Fruit fly (Drosophila melanogaster) whole organism, embryonic: ENCODE data around the gene CG7551.

Experiments used
- Bdp1 ChIP-seq: fragments of 200-800 bp; sonication (Bioruptor generic); optimal IDR thresholded peaks from 3 replicates; lab custom pipeline; 2016; ENCODE audit warnings: missing biosample characterization, missing genetic modification characterization
- C15 ChIP-seq: fragments of 200-800 bp; sonication (Bioruptor generic); IDR thresholded peaks from 3 replicates; pipeline ENCODE4 v1.3.6; 2022; ENCODE audit warnings: missing biosample characterization, missing genetic modification characterization
- CG1024 ChIP-seq: fragments of 200-800 bp; sonication (Bioruptor generic); IDR thresholded peaks from 2 replicates; pipeline ENCODE4 v1.3.6; 2022; ENCODE audit warnings: missing biosample characterization, missing genetic modification characterization
- CG10543 ChIP-seq: fragments of 200-800 bp; sonication (Bioruptor generic); optimal IDR thresholded peaks from 3 replicates; lab custom pipeline; 2017; ENCODE audit warnings: missing biosample characterization, mild to moderate bottlenecking, missing genetic modification characterization, moderate library complexity
- CG11456 ChIP-seq: fragments of 200-800 bp; sonication (Bioruptor generic); IDR thresholded peaks from 3 replicates; pipeline ENCODE4 v1.3.6; 2022; ENCODE audit warnings: missing biosample characterization, missing genetic modification characterization
- CG12942 ChIP-seq: fragments of 200-800 bp; sonication (Bioruptor generic); optimal IDR thresholded peaks from 3 replicates; lab custom pipeline; 2016; ENCODE audit warnings: missing biosample characterization, missing genetic modification characterization
- CG13894 ChIP-seq: fragments of 200-800 bp; sonication (Bioruptor generic); optimal IDR thresholded peaks from 3 replicates; lab custom pipeline; 2018; ENCODE audit warnings: missing biosample characterization, mild to moderate bottlenecking, missing genetic modification characterization, moderate library complexity
- CG14710 ChIP-seq: fragments of 200-800 bp; sonication (Bioruptor generic); optimal IDR thresholded peaks from 3 replicates; lab custom pipeline; 2019; ENCODE audit warnings: missing biosample characterization, mild to moderate bottlenecking, missing genetic modification characterization, moderate library complexity
- CG14860 ChIP-seq: fragments of 200-800 bp; sonication (Bioruptor generic); IDR thresholded peaks from 3 replicates; pipeline ENCODE4 v1.3.6; 2022; ENCODE audit warnings: missing biosample characterization, missing genetic modification characterization; ENCODE audit not compliant: partially characterized antibody
- CG17802 ChIP-seq: fragments of 200-800 bp; sonication (Bioruptor generic); optimal IDR thresholded peaks from 2 replicates; lab custom pipeline; 2018; ENCODE audit warnings: missing biosample characterization, mild to moderate bottlenecking, missing genetic modification characterization, moderate library complexity
- CG2120 ChIP-seq: fragments of 200-800 bp; sonication (Bioruptor generic); optimal IDR thresholded peaks from 3 replicates; lab custom pipeline; 2016; ENCODE audit warnings: missing biosample characterization, missing genetic modification characterization
- CG30020 ChIP-seq: fragments of 200-800 bp; optimal IDR thresholded peaks from 2 replicates; lab custom pipeline; 2019; ENCODE audit warnings: missing biosample characterization, mild to moderate bottlenecking, missing genetic modification characterization, moderate library complexity
- CG30403 ChIP-seq: fragments of 200-800 bp; sonication (Bioruptor generic); optimal IDR thresholded peaks from 3 replicates; lab custom pipeline; 2016; ENCODE audit warnings: missing biosample characterization, missing genetic modification characterization
- CG32772 ChIP-seq: fragments of 200-800 bp; sonication (Bioruptor generic); IDR thresholded peaks from 2 replicates; pipeline ENCODE4 v1.3.6; 2022; ENCODE audit warnings: missing biosample characterization, missing genetic modification characterization
- CG33557 ChIP-seq: fragments of 200-800 bp; sonication (Bioruptor generic); optimal IDR thresholded peaks from 2 replicates; lab custom pipeline; 2019; ENCODE audit warnings: missing biosample characterization, mild to moderate bottlenecking, missing genetic modification characterization, moderate library complexity
- CG5180 ChIP-seq: fragments of 200-800 bp; sonication (Bioruptor generic); optimal IDR thresholded peaks from 3 replicates; lab custom pipeline; 2017; ENCODE audit warnings: missing biosample characterization, missing genetic modification characterization, mild to moderate bottlenecking, moderate library complexity, missing genetic modification reagents
- CG5953 ChIP-seq: fragments of 200-800 bp; sonication (Bioruptor generic); IDR thresholded peaks from 2 replicates; pipeline ENCODE4 v1.3.6; 2022; ENCODE audit warnings: missing biosample characterization, missing genetic modification characterization
- CG6175 ChIP-seq: fragments of 200-800 bp; sonication (Bioruptor generic); IDR thresholded peaks from 3 replicates; pipeline ENCODE4 v1.3.6; 2022; ENCODE audit warnings: missing biosample characterization, missing genetic modification characterization
- CG6254 ChIP-seq: fragments of 200-800 bp; sonication (Bioruptor generic); optimal IDR thresholded peaks from 3 replicates; lab custom pipeline; 2017; ENCODE audit warnings: mild to moderate bottlenecking, missing biosample characterization, missing genetic modification reagents, missing genetic modification characterization
- Gsc ChIP-seq: fragments of 200-800 bp; sonication (Bioruptor generic); IDR thresholded peaks from 2 replicates; pipeline ENCODE4 v1.3.6; 2022; ENCODE audit warnings: missing biosample characterization, missing genetic modification characterization
- Hmr ChIP-seq: fragments of 200-800 bp; sonication (Bioruptor generic); optimal IDR thresholded peaks from 3 replicates; lab custom pipeline; 2017; ENCODE audit warnings: mild to moderate bottlenecking, missing biosample characterization, missing genetic modification reagents, missing genetic modification characterization
- Hsf ChIP-seq: fragments of 200-800 bp; sonication (Bioruptor generic); optimal IDR thresholded peaks from 3 replicates; lab custom pipeline; 2016; ENCODE audit warnings: missing biosample characterization, missing genetic modification characterization
- NC2β ChIP-seq: fragments of 200-800 bp; sonication (Bioruptor generic); optimal IDR thresholded peaks from 2 replicates; lab custom pipeline; 2016; ENCODE audit warnings: missing biosample characterization, missing genetic modification characterization
- NfI ChIP-seq: fragments of 200-800 bp; sonication (Bioruptor generic); optimal IDR thresholded peaks from 3 replicates; lab custom pipeline; 2018; ENCODE audit warnings: missing biosample characterization, mild to moderate bottlenecking, missing genetic modification characterization, moderate library complexity
- Ssrp ChIP-seq: fragments of 200-800 bp; sonication (Bioruptor generic); optimal IDR thresholded peaks from 2 replicates; lab custom pipeline; 2018; ENCODE audit warnings: missing biosample characterization, mild to moderate bottlenecking, missing genetic modification characterization, moderate library complexity
- Vsx1 ChIP-seq: fragments of 200-800 bp; sonication (Bioruptor generic); optimal IDR thresholded peaks from 2 replicates; lab custom pipeline; 2017; ENCODE audit warnings: missing biosample characterization, mild to moderate bottlenecking, missing genetic modification characterization, missing genetic modification reagents
- YL-1 ChIP-seq: fragments of 200-800 bp; sonication (Bioruptor generic); optimal IDR thresholded peaks from 3 replicates; lab custom pipeline; 2017; ENCODE audit warnings: missing biosample characterization, mild to moderate bottlenecking, missing genetic modification characterization
- bab2 ChIP-seq: fragments of 200-800 bp; sonication (Bioruptor generic); optimal IDR thresholded peaks from 2 replicates; lab custom pipeline; 2016; ENCODE audit warnings: missing biosample characterization, missing genetic modification characterization
- btn ChIP-seq: fragments of 200-800 bp; sonication (Bioruptor generic); optimal IDR thresholded peaks from 2 replicates; lab custom pipeline; 2016; ENCODE audit warnings: missing biosample characterization, missing genetic modification characterization
- dan ChIP-seq: fragments of 200-800 bp; sonication (Bioruptor generic); IDR thresholded peaks from 2 replicates; pipeline ENCODE4 v1.3.6; 2022; ENCODE audit warnings: missing biosample characterization, missing genetic modification characterization
- dpn ChIP-seq, 2 experiments: fragments of 200-800 bp; sonication (Bioruptor generic); optimal IDR thresholded peaks; 3 replicates each; lab custom pipeline; 2016; ENCODE audit warnings: missing biosample characterization in 2 of 2, missing genetic modification characterization in 2 of 2
- en ChIP-seq: fragments of 200-800 bp; sonication (Bioruptor generic); optimal IDR thresholded peaks from 2 replicates; lab custom pipeline; 2016; ENCODE audit warnings: missing biosample characterization, missing genetic modification characterization
- fd96Cb ChIP-seq: fragments of 200-800 bp; sonication (Bioruptor generic); optimal IDR thresholded peaks from 2 replicates; lab custom pipeline; 2018; ENCODE audit warnings: missing biosample characterization, mild to moderate bottlenecking, missing genetic modification characterization, moderate library complexity
- gfzf ChIP-seq: fragments of 200-800 bp; sonication (Bioruptor generic); optimal IDR thresholded peaks from 2 replicates; lab custom pipeline; 2016; ENCODE audit warnings: missing biosample characterization, mild to moderate bottlenecking, missing genetic modification characterization, moderate library complexity
- grn ChIP-seq: fragments of 200-800 bp; sonication (Bioruptor generic); optimal IDR thresholded peaks from 3 replicates; lab custom pipeline; 2017; ENCODE audit warnings: missing biosample characterization, missing genetic modification characterization
- jumu ChIP-seq: fragments of 200-800 bp; sonication (Bioruptor generic); optimal IDR thresholded peaks from 3 replicates; lab custom pipeline; 2016; ENCODE audit warnings: missing biosample characterization, missing genetic modification characterization
- kay ChIP-seq: fragments of 200-800 bp; sonication (Bioruptor generic); optimal IDR thresholded peaks from 2 replicates; lab custom pipeline; 2016; ENCODE audit warnings: missing biosample characterization, missing genetic modification characterization
- lbe ChIP-seq: fragments of 200-800 bp; sonication (Bioruptor generic); optimal IDR thresholded peaks from 2 replicates; lab custom pipeline; 2016; ENCODE audit warnings: missing biosample characterization, mild to moderate bottlenecking, missing genetic modification characterization
- lola ChIP-seq, 3 experiments: fragments of >200 bp in 2 of 3; fragments of 200-800 bp in 1 of 3; sonication (Bioruptor generic) in 1 of 3; optimal IDR thresholded peaks; 2 replicates each; lab custom pipeline; 2017 to 2019; ENCODE audit warnings: missing biosample characterization in 3 of 3, missing genetic modification characterization in 3 of 3, mild to moderate bottlenecking in 1 of 3, moderate library complexity in 1 of 3
- nau ChIP-seq: fragments of 200-800 bp; sonication (Bioruptor generic); optimal IDR thresholded peaks from 3 replicates; lab custom pipeline; 2017; ENCODE audit warnings: missing biosample characterization, mild to moderate bottlenecking, missing genetic modification characterization, missing genetic modification reagents
- odd ChIP-seq: fragments of 200-800 bp; sonication (Bioruptor generic); optimal IDR thresholded peaks from 2 replicates; lab custom pipeline; 2017; ENCODE audit warnings: missing biosample characterization, mild to moderate bottlenecking, missing genetic modification characterization
- prd ChIP-seq, 3 experiments: fragments of >200 bp in 2 of 3; fragments of 200-800 bp in 1 of 3; sonication (Bioruptor generic) in 1 of 3; optimal IDR thresholded peaks in 2 of 3; IDR thresholded peaks in 1 of 3; 2 replicates in 2 of 3; 3 replicates in 1 of 3; pipeline versions ENCODE4 v1.3.6 to Lab custom; 2017 to 2022; ENCODE audit warnings: missing biosample characterization in 1 of 3, missing genetic modification characterization in 1 of 3
- pum ChIP-seq: fragments of 200-800 bp; sonication (Bioruptor generic); optimal IDR thresholded peaks from 2 replicates; lab custom pipeline; 2016; ENCODE audit warnings: missing biosample characterization, missing genetic modification characterization
- run ChIP-seq: fragments of 200-800 bp; sonication (Bioruptor generic); optimal IDR thresholded peaks from 3 replicates; lab custom pipeline; 2018; ENCODE audit warnings: missing biosample characterization, mild to moderate bottlenecking, missing genetic modification characterization
- sens ChIP-seq: fragments of 200-800 bp; sonication (Bioruptor generic); peaks from one replicate; lab custom pipeline; 2016; ENCODE audit warnings: missing biosample characterization, missing genetic modification characterization
- sr ChIP-seq: fragments of 200-800 bp; sonication (Bioruptor generic); IDR thresholded peaks from 3 replicates; pipeline ENCODE4 v1.3.6; 2022; ENCODE audit warnings: missing biosample characterization, missing genetic modification characterization
- toy ChIP-seq: fragments of 200-800 bp; sonication (Bioruptor generic); IDR thresholded peaks from 2 replicates; pipeline ENCODE4 v1.3.6; 2022; ENCODE audit warnings: missing biosample characterization, missing genetic modification characterization
- vfl ChIP-seq: fragments of 200-800 bp; sonication (Bioruptor generic); optimal IDR thresholded peaks from 2 replicates; lab custom pipeline; 2016; ENCODE audit warnings: missing biosample characterization, missing genetic modification characterization
- zf30C ChIP-seq: fragments of 200-800 bp; sonication (Bioruptor generic); optimal IDR thresholded peaks from 3 replicates; lab custom pipeline; 2018; ENCODE audit warnings: missing biosample characterization, mild to moderate bottlenecking, missing genetic modification characterization

Gene CG7551

DNA sequence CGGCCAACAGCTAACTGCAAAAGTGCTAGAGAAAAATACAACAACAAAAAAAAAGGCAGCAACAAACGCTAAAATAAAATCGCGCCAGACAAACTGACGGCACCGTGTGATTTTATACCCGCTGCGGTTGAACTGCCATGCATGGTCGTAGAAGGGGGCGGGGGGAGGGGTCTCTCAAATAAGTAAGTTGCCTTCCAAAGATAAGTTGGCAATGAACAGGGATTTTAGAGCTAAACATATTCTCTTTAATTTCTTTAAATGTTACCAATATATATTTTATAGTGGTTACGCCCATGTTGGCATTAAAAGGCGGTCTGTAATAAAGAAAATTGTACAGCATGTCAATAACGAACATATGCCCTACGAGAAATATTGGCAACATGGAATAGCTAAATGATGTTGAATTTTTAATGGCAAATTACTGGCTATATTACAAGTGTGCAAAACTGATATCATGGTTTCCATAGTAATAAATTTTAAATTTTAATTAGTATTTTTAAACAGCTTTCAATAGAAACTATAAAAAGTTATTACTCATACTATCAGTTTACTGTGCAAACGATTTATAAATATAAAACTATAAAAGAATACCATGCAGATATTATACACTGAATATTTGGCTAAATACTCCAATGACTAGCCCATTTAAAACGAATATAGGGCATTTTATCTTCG, 26.9 kb upstream of the CG7551 start (continued):
- TF ChIP-seq CG12942 (GFP tag; lab: Kevin White, UChicago) (peak; percentile 73), CG13894 (tag; lab: Kevin White, UChicago) (no peak), en (GFP tag; lab: Kevin White, UChicago) (peak; percentile 12), CG11456 (GFP tag; lab: Robert Waterston, UW) (peak; percentile 82), Hsf (peak; percentile 71), C15 (GFP tag; lab: Robert Waterston, UW) (0 out of 3 replicates have a peak, but pooled peaks have one; percentile 21), CG14860 (GFP tag; lab: Robert Waterston, UW) (no peak), NfI (GFP tag; lab: Kevin White, UChicago) (peak; percentile 82), CG1024 (no peak), nau (GFP tag; lab: Kevin White, UChicago) (no peak), CG6254 (GFP tag; lab: Kevin White, UChicago) (no peak), CG32772 (GFP tag; lab: Robert Waterston, UW) (peak; percentile 78), gfzf (GFP tag; lab: Kevin White, UChicago) (no peak), zf30C (GFP tag; lab: Kevin White, UChicago) (no peak), CG30403 (GFP tag; lab: Kevin White, UChicago) (peak; percentile 86), CG17802 (tag; lab: Kevin White, UChicago) (peak; percentile 27), lola (GFP tag; optimal IDR thresholded peaks at IDR 0.05; lab: Kevin White, UChicago) (peak in 1 of 3 experiments; percentile 49), CG6175 (GFP tag; lab: Robert Waterston, UW) (no peak), YL-1 (GFP tag; lab: Kevin White, UChicago) (no peak), toy (GFP tag; lab: Robert Waterston, UW) (no peak), bab2 (GFP tag; lab: Kevin White, UChicago) (peak; percentile 39), fd96Cb (peak; percentile 55), Gsc (no peak), sr (no peak), kay (GFP tag; lab: Kevin White, UChicago) (peak; percentile 12), jumu (GFP tag; lab: Kevin White, UChicago) (peak; percentile 34), dan (no peak), Ssrp (tag; lab: Kevin White, UChicago) (peak; percentile 69), CG33557 (GFP tag; lab: Kevin White, UChicago) (no peak), grn (GFP tag; lab: Kevin White, UChicago) (no peak), Hmr (GFP tag; lab: Kevin White, UChicago) (peak; percentile 70), run (tag; lab: Kevin White, UChicago) (peak; percentile 37), CG30020 (tag; lab: Kevin White, UChicago) (no peak), Bdp1 (GFP tag; lab: Kevin White, UChicago) (peak; percentile 12), CG5180 (GFP tag; lab: Kevin White, UChicago) (no peak), CG5953 (GFP tag; lab: Robert Waterston, UW) (peak; percentile 39; the same call in 1 of the 2 replicates), CG14710 (no peak), lbe (GFP tag; lab: Kevin White, UChicago) (peak; percentile 69), sens (GFP tag; lab: Kevin White, UChicago) (peak; percentile 95), vfl (GFP tag; lab: Kevin White, UChicago) (peak; percentile 36), prd (optimal IDR thresholded peaks at IDR 0.05; lab: Kevin White, UChicago) (no peak), prd (GFP tag; IDR thresholded peaks at IDR 0.05; lab: Robert Waterston, UW) (peak; percentile 85), CG10543 (no peak), Vsx1 (GFP tag; lab: Kevin White, UChicago) (no peak), btn (no peak), dpn (GFP tag; optimal IDR thresholded peaks at IDR 0.05; lab: Kevin White, UChicago) (peak; percentile 71 to 87), CG2120 (GFP tag; lab: Kevin White, UChicago) (peak; percentile 79), pum (GFP tag; lab: Kevin White, UChicago) (peak; percentile 56), odd (no peak), NC2β (GFP tag; lab: Kevin White, UChicago) (peak; percentile 56)
